Worm (Caenorhabditis elegans) whole organism, L1 larva: ENCODE results near the gene riok-3.

Experiments
- C16A3.4 ChIP-seq: fragments of 150-350 bp; optimal IDR thresholded peaks from 2 replicates; lab custom pipeline; 2014; ENCODE audit warnings: missing biosample characterization, missing genetic modification characterization
- F16B12.6 ChIP-seq: fragments of 150-350 bp; optimal IDR thresholded peaks from 2 replicates; lab custom pipeline; 2014; ENCODE audit warnings: missing biosample characterization, missing genetic modification characterization
- aha-1 ChIP-seq: fragments of 150-350 bp; optimal IDR thresholded peaks from 2 replicates; lab custom pipeline; 2014; ENCODE audit warnings: missing biosample characterization, missing genetic modification characterization
- alr-1 ChIP-seq: fragments of 200-800 bp; sonication (Bioruptor generic); optimal IDR thresholded peaks from 2 replicates; lab custom pipeline; 2018; ENCODE audit warnings: borderline replicate concordance, mild to moderate bottlenecking, missing genetic modification characterization, missing compliant biosample characterization
- aly-2 ChIP-seq: fragments of 150-350 bp; optimal IDR thresholded peaks from 2 replicates; lab custom pipeline; 2014; ENCODE audit warnings: missing biosample characterization, missing genetic modification characterization
- ama-1 ChIP-seq: fragments of 150-350 bp; optimal IDR thresholded peaks from 2 replicates; lab custom pipeline; 2014
- blmp-1 ChIP-seq: fragments of 150-350 bp; optimal IDR thresholded peaks from 2 replicates; lab custom pipeline; 2014; ENCODE audit warnings: missing biosample characterization, missing genetic modification characterization
- ceh-63 ChIP-seq: fragments of 200-800 bp; sonication (Bioruptor generic); optimal IDR thresholded peaks from 2 replicates; lab custom pipeline; 2018; ENCODE audit warnings: mild to moderate bottlenecking, missing genetic modification characterization, missing compliant biosample characterization
- ceh-82 ChIP-seq, 3 experiments: fragments of 150-350 bp in 1 of 3; sonication (generic microtip) in 2 of 3; optimal IDR thresholded peaks; 2 replicates each; lab custom pipeline; 2014 to 2017; ENCODE audit warnings: missing biosample characterization in 3 of 3, missing genetic modification characterization in 3 of 3
- dpl-1 ChIP-seq, 3 experiments: fragments of 150-350 bp in 2 of 3; sonication (generic microtip) in 1 of 3; optimal IDR thresholded peaks; 2 replicates each; lab custom pipeline; 2014 to 2017; ENCODE audit warnings: missing biosample characterization in 3 of 3, missing genetic modification characterization in 3 of 3, missing genetic modification reagents in 3 of 3
- efl-1 ChIP-seq, 4 experiments: fragments of 150-350 bp; optimal IDR thresholded peaks in 3 of 4; peaks in 1 of 4; 1 replicate in 1 of 4; 2 replicates in 3 of 4; lab custom pipeline; 2014; ENCODE audit warnings: missing biosample characterization in 2 of 4, missing genetic modification characterization in 2 of 4, missing genetic modification reagents in 2 of 4
- efl-3 ChIP-seq: fragments of 200-800 bp; sonication (Bioruptor generic); optimal IDR thresholded peaks from 2 replicates; lab custom pipeline; 2018; ENCODE audit warnings: mild to moderate bottlenecking, missing genetic modification characterization, missing compliant biosample characterization
- egl-27 ChIP-seq, 2 experiments: fragments of 150-350 bp in 1 of 2; sonication (generic microtip); optimal IDR thresholded peaks; 3 replicates each; lab custom pipeline; 2017 to 2018; ENCODE audit warnings: missing biosample characterization in 2 of 2, missing genetic modification characterization in 2 of 2, missing genetic modification reagents in 2 of 2
- elt-2 ChIP-seq: sonication (generic microtip); optimal IDR thresholded peaks from 2 replicates; lab custom pipeline; 2016; ENCODE audit warnings: missing genetic modification characterization, mild to moderate bottlenecking, inconsistent platforms, missing compliant biosample characterization, missing genetic modification reagents
- elt-3 ChIP-seq, 6 experiments: fragments of 150-350 bp in 1 of 6; sonication (generic microtip); optimal IDR thresholded peaks; 2 replicates each; lab custom pipeline; 2017 to 2018; ENCODE audit warnings: missing biosample characterization in 6 of 6, missing genetic modification characterization in 6 of 6, inconsistent platforms in 1 of 6
- fkh-10 ChIP-seq: sonication (generic microtip); optimal IDR thresholded peaks from 2 replicates; lab custom pipeline; 2017; ENCODE audit warnings: missing biosample characterization, missing genetic modification reagents, missing genetic modification characterization
- fkh-8 ChIP-seq: sonication (generic microtip); optimal IDR thresholded peaks from 2 replicates; lab custom pipeline; 2016; ENCODE audit warnings: mild to moderate bottlenecking, missing genetic modification characterization, missing compliant biosample characterization
- grh-1 ChIP-seq: fragments of 200-800 bp; sonication (Bioruptor generic); IDR thresholded peaks from 2 replicates; pipeline ENCODE4 v1.3.6; 2022; ENCODE audit warnings: missing genetic modification reagents, missing genetic modification characterization, missing compliant biosample characterization
- hlh-4 ChIP-seq: sonication (generic microtip); optimal IDR thresholded peaks from 2 replicates; lab custom pipeline; 2016; ENCODE audit warnings: mild to moderate bottlenecking, missing genetic modification characterization, missing compliant biosample characterization
- hpl-2 ChIP-seq: fragments of 150-350 bp; optimal IDR thresholded peaks from 2 replicates; lab custom pipeline; 2014; ENCODE audit warnings: missing biosample characterization, missing genetic modification reagents, missing genetic modification characterization
- isw-1 ChIP-seq: fragments of 200-800 bp; sonication (Bioruptor generic); IDR thresholded peaks from 2 replicates; pipeline ENCODE4 v1.3.6; 2022; ENCODE audit warnings: missing genetic modification characterization, missing compliant biosample characterization
- jun-1 ChIP-seq: fragments of 150-350 bp; optimal IDR thresholded peaks from 2 replicates; lab custom pipeline; 2014; ENCODE audit warnings: missing biosample characterization, missing genetic modification reagents, missing genetic modification characterization
- lin-14 ChIP-seq: fragments of 200-800 bp; sonication (Bioruptor generic); optimal IDR thresholded peaks from 2 replicates; lab custom pipeline; 2018; ENCODE audit warnings: mild to moderate bottlenecking, missing genetic modification characterization, moderate library complexity, missing compliant biosample characterization
- lin-15B ChIP-seq: fragments of 150-350 bp; sonication (generic microtip); optimal IDR thresholded peaks from 3 replicates; lab custom pipeline; 2014; ENCODE audit warnings: missing biosample characterization, missing genetic modification characterization
- lin-35 ChIP-seq, 2 experiments: fragments of 150-350 bp; optimal IDR thresholded peaks; 2 replicates each; lab custom pipeline; 2014; ENCODE audit warnings: missing biosample characterization in 2 of 2, missing genetic modification characterization in 2 of 2, missing genetic modification reagents in 2 of 2
- lir-3 ChIP-seq: sonication (generic microtip); optimal IDR thresholded peaks from 2 replicates; lab custom pipeline; 2016; ENCODE audit warnings: mild to moderate bottlenecking, missing genetic modification characterization, moderate library complexity, missing compliant biosample characterization; ENCODE audit not compliant: poor library complexity
- mdl-1 ChIP-seq, 2 experiments: fragments of 150-350 bp; optimal IDR thresholded peaks; 2 replicates each; lab custom pipeline; 2014 to 2017; ENCODE audit warnings: missing biosample characterization in 2 of 2, missing genetic modification characterization in 2 of 2, inconsistent platforms in 1 of 2
- nhr-20 ChIP-seq: sonication (generic microtip); optimal IDR thresholded peaks from 2 replicates; lab custom pipeline; 2016; ENCODE audit warnings: mild to moderate bottlenecking, missing genetic modification characterization, missing compliant biosample characterization
- nhr-47 ChIP-seq: sonication (generic microtip); optimal IDR thresholded peaks from 2 replicates; lab custom pipeline; 2016; ENCODE audit warnings: mild to moderate bottlenecking, missing genetic modification characterization, moderate library complexity, missing compliant biosample characterization
- nhr-71 ChIP-seq: sonication (generic microtip); optimal IDR thresholded peaks from 2 replicates; lab custom pipeline; 2016; ENCODE audit warnings: mild to moderate bottlenecking, missing genetic modification characterization, moderate library complexity, missing compliant biosample characterization
- nhr-76 ChIP-seq: sonication (generic microtip); optimal IDR thresholded peaks from 2 replicates; lab custom pipeline; 2017; ENCODE audit warnings: missing biosample characterization, missing genetic modification characterization
- nhr-85 ChIP-seq: sonication (generic microtip); peaks from one replicate; lab custom pipeline; 2016; ENCODE audit warnings: missing genetic modification characterization, inconsistent platforms, missing compliant biosample characterization
- nhr-90 ChIP-seq: sonication (generic microtip); optimal IDR thresholded peaks from 2 replicates; lab custom pipeline; 2016; ENCODE audit warnings: mild to moderate bottlenecking, missing genetic modification characterization, missing compliant biosample characterization; ENCODE audit not compliant: poor library complexity
- pax-3 ChIP-seq: fragments of 200-800 bp; sonication (Bioruptor generic); optimal IDR thresholded peaks from 2 replicates; lab custom pipeline; 2018; ENCODE audit warnings: mild to moderate bottlenecking, missing genetic modification characterization, moderate library complexity, missing compliant biosample characterization
- pqm-1 ChIP-seq: sonication (generic microtip); optimal IDR thresholded peaks from 3 replicates; lab custom pipeline; 2017; ENCODE audit warnings: missing biosample characterization, missing genetic modification characterization
- rnt-1 ChIP-seq: sonication (generic microtip); optimal IDR thresholded peaks from 2 replicates; lab custom pipeline; 2016; ENCODE audit warnings: mild to moderate bottlenecking, missing genetic modification characterization, moderate library complexity, missing compliant biosample characterization
- skn-1 ChIP-seq: fragments of 150-350 bp; optimal IDR thresholded peaks from 2 replicates; lab custom pipeline; 2014; ENCODE audit warnings: missing biosample characterization, missing genetic modification characterization
- snpc-4 ChIP-seq: fragments of 150-350 bp; optimal IDR thresholded peaks from 2 replicates; lab custom pipeline; 2014; ENCODE audit warnings: missing biosample characterization, missing genetic modification characterization
- sptf-1 ChIP-seq: fragments of 150-350 bp; optimal IDR thresholded peaks from 2 replicates; lab custom pipeline; 2014; ENCODE audit warnings: missing biosample characterization, missing genetic modification characterization
- tbx-2 ChIP-seq: sonication (generic microtip); optimal IDR thresholded peaks from 2 replicates; lab custom pipeline; 2016; ENCODE audit warnings: missing genetic modification characterization, missing compliant biosample characterization
- unc-130 ChIP-seq: fragments of 150-350 bp; optimal IDR thresholded peaks from 2 replicates; lab custom pipeline; 2017; ENCODE audit warnings: missing biosample characterization, missing genetic modification characterization, inconsistent platforms
- unc-62 ChIP-seq: fragments of 150-350 bp; optimal IDR thresholded peaks from 2 replicates; lab custom pipeline; 2014; ENCODE audit warnings: missing biosample characterization, missing genetic modification reagents, missing genetic modification characterization
- unc-86 ChIP-seq: sonication (generic microtip); optimal IDR thresholded peaks from 2 replicates; lab custom pipeline; 2016; ENCODE audit warnings: missing genetic modification characterization, missing compliant biosample characterization
- unc-98 ChIP-seq: fragments of 200-800 bp; sonication (Bioruptor generic); IDR thresholded peaks from 2 replicates; pipeline ENCODE4 v1.3.6; 2022; ENCODE audit warnings: missing genetic modification characterization, missing compliant biosample characterization
- vab-15 ChIP-seq: sonication (generic microtip); optimal IDR thresholded peaks from 2 replicates; lab custom pipeline; 2017; ENCODE audit warnings: missing genotype, mild to moderate bottlenecking, missing genetic modification characterization, missing compliant biosample characterization
- xbp-1 ChIP-seq: sonication (generic microtip); optimal IDR thresholded peaks from 2 replicates; lab custom pipeline; 2016; ENCODE audit warnings: missing genetic modification characterization, missing compliant biosample characterization
- zip-4 ChIP-seq: fragments of 200-800 bp; sonication (Bioruptor generic); optimal IDR thresholded peaks from 2 replicates; lab custom pipeline; 2018; ENCODE audit warnings: mild to moderate bottlenecking, missing genetic modification characterization, moderate library complexity, missing compliant biosample characterization

Gene riok-3

ce11 chrIII:9782011-9782436 is 22.8 kb downstream of the riok-3 start, which contains the start of gene vha-2:
vha-2 (plus strand) TSS chrIII:9782164.
- TF ChIP-seq lin-35 (GFP tag; optimal IDR thresholded peaks at IDR 0.05; lab: Kevin White, UChicago) (peak in 1 of 2 experiments; percentile 13), unc-86 (no peak), nhr-71 (peak; percentile 32), ceh-63 (GFP tag; lab: Kevin White, UChicago) (peak; percentile 8), aly-2 (peak; percentile 60), alr-1 (tag; lab: Kevin White, UChicago) (peak; percentile 93), grh-1 (GFP tag; lab: Robert Waterston, UW) (0 out of 2 replicates have a peak, but pooled peaks have one; percentile 10), nhr-85 (tag; lab: Kevin White, UChicago) (peak; percentile 80), nhr-76 (tag; lab: Kevin White, UChicago) (no peak)

- TF ChIP-seq hlh-4 (tag; lab: Kevin White, UChicago) (no peak), egl-27 (tag; optimal IDR thresholded peaks at IDR 0.05; lab: Kevin White, UChicago) (no peak), nhr-71 (peak; percentile 90), jun-1 (tag; lab: Kevin White, UChicago) (peak; percentile 66), lin-14 (GFP tag; lab: Kevin White, UChicago) (peak; percentile 93), nhr-47 (tag; lab: Kevin White, UChicago) (peak; percentile 78), aly-2 (peak; percentile 25), blmp-1 (tag; lab: Kevin White, UChicago) (peak; percentile 57), nhr-76 (tag; lab: Kevin White, UChicago) (no peak), efl-3 (GFP tag; lab: Kevin White, UChicago) (no peak), ama-1 (lab: Kevin White, UChicago) (peak; percentile 56), efl-1 (optimal IDR thresholded peaks at IDR 0.05; lab: Kevin White, UChicago) (peak; percentile 79 to 89), efl-1 (GFP tag; optimal IDR thresholded peaks at IDR 0.05 in 1 of 2; lab: Kevin White, UChicago) (peak; percentile 79 to 94), unc-130 (peak; percentile 73), dpl-1 (GFP tag; optimal IDR thresholded peaks at IDR 0.05; lab: Kevin White, UChicago) (peak; percentile 76 to 82 (median 80)), ceh-82 (tag; optimal IDR thresholded peaks at IDR 0.05; lab: Kevin White, UChicago) (peak; percentile 74 to 95 (median 83)), isw-1 (GFP tag; lab: Robert Waterston, UW) (peak; percentile 73), pqm-1 (tag; lab: Kevin White, UChicago) (no peak), lir-3 (peak; percentile 34), pax-3 (tag; lab: Kevin White, UChicago) (no peak), lin-15B (tag; lab: Kevin White, UChicago) (peak; percentile 95), mdl-1 (tag; optimal IDR thresholded peaks at IDR 0.05; lab: Kevin White, UChicago) (peak in 1 of 2 experiments; percentile 81), nhr-20 (peak; percentile 88), C16A3.4 (tag; lab: Kevin White, UChicago) (peak; percentile 91), F16B12.6 (tag; lab: Kevin White, UChicago) (peak; percentile 64), aha-1 (tag; lab: Kevin White, UChicago) (no peak), elt-3 (tag; optimal IDR thresholded peaks at IDR 0.05; lab: Kevin White, UChicago) (peak in 4 of 6 experiments; percentile 11 to 92 (median 79)), nhr-90 (tag; lab: Kevin White, UChicago) (peak; percentile 71), snpc-4 (tag; lab: Kevin White, UChicago) (peak; percentile 43), hpl-2 (GFP tag; lab: Kevin White, UChicago) (peak; percentile 41), zip-4 (GFP tag; lab: Kevin White, UChicago) (no peak), vab-15 (tag; lab: Kevin White, UChicago) (peak; percentile 24), elt-2 (tag; lab: Kevin White, UChicago) (no peak), fkh-10 (GFP tag; lab: Kevin White, UChicago) (peak; percentile 2), unc-62 (GFP tag; lab: Kevin White, UChicago) (no peak), unc-86 (peak; percentile 55), sptf-1 (no peak), nhr-85 (tag; lab: Kevin White, UChicago) (peak; percentile 85), skn-1 (peak; percentile 91), xbp-1 (tag; lab: Kevin White, UChicago) (peak; percentile 67), fkh-8 (tag; lab: Kevin White, UChicago) (peak; percentile 77), tbx-2 (tag; lab: Kevin White, UChicago) (peak; percentile 81), unc-98 (GFP tag; lab: Robert Waterston, UW) (no peak), grh-1 (GFP tag; lab: Robert Waterston, UW) (peak; percentile 52), lin-35 (GFP tag; optimal IDR thresholded peaks at IDR 0.05; lab: Kevin White, UChicago) (peak; percentile 88 to 91), rnt-1 (tag; lab: Kevin White, UChicago) (peak; percentile 73)
These were observed 24.0 kb downstream of the riok-3 start, which contains the start of gene vha-1 for ce11 chrIII:9780665-9781304. vha-1 (plus strand) TSS chrIII:9781254.
